Worm (Caenorhabditis elegans) whole organism, mixed stage, embryonic: ENCODE data around the gene F45D11.11.
"Not testable (repeated sequence)": the region's sequence is repeated elsewhere in the genome, so short reads cannot be mapped to it uniquely, and the experiment has no call there.

ENCODE experiments used
- M03D4.4 ChIP-seq: sonication (generic microtip); optimal IDR thresholded peaks from 2 replicates; lab custom pipeline; 2017; ENCODE audit warnings: mild to moderate bottlenecking, missing genetic modification characterization, missing compliant biosample characterization
- bed-3 ChIP-seq: fragments of 200-800 bp; sonication (Bioruptor generic); optimal IDR thresholded peaks from 3 replicates; lab custom pipeline; 2018; ENCODE audit warnings: mild to moderate bottlenecking, missing genetic modification characterization, moderate library complexity, missing compliant biosample characterization
- ceh-39 ChIP-seq: fragments of 150-350 bp; optimal IDR thresholded peaks from 2 replicates; lab custom pipeline; 2014; ENCODE audit warnings: missing biosample characterization, missing genetic modification characterization
- ceh-43 ChIP-seq: fragments of 200-800 bp; sonication (Bioruptor generic); optimal IDR thresholded peaks from 2 replicates; lab custom pipeline; 2018; ENCODE audit warnings: mild to moderate bottlenecking, missing genetic modification characterization, moderate library complexity, missing compliant biosample characterization
- ceh-83 ChIP-seq: fragments of 200-800 bp; sonication (Bioruptor generic); optimal IDR thresholded peaks from 2 replicates; lab custom pipeline; 2018; ENCODE audit warnings: mild to moderate bottlenecking, missing genetic modification characterization, missing compliant biosample characterization
- ces-1 ChIP-seq: fragments of 150-350 bp; optimal IDR thresholded peaks from 2 replicates; lab custom pipeline; 2014; ENCODE audit warnings: missing biosample characterization, missing genetic modification reagents, missing genetic modification characterization
- cnd-1 ChIP-seq: fragments of 200-800 bp; sonication (Bioruptor generic); optimal IDR thresholded peaks from 2 replicates; lab custom pipeline; 2018; ENCODE audit warnings: mild to moderate bottlenecking, missing genetic modification characterization, missing compliant biosample characterization
- drap-1 ChIP-seq: fragments of 200-800 bp; sonication (Bioruptor generic); optimal IDR thresholded peaks from 3 replicates; lab custom pipeline; 2018; ENCODE audit warnings: mild to moderate bottlenecking, missing genetic modification characterization, missing compliant biosample characterization
- elt-1 ChIP-seq: sonication (generic microtip); optimal IDR thresholded peaks from 2 replicates; lab custom pipeline; 2017; ENCODE audit warnings: missing genetic modification characterization, mild to moderate bottlenecking, missing compliant biosample characterization, antibody characterized with exemption, moderate library complexity, borderline replicate concordance; ENCODE audit not compliant: insufficient read depth
- flh-1 ChIP-seq: fragments of 200-800 bp; sonication (Bioruptor generic); optimal IDR thresholded peaks from 2 replicates; lab custom pipeline; 2018; ENCODE audit warnings: mild to moderate bottlenecking, missing genetic modification characterization, moderate library complexity, missing compliant biosample characterization
- ham-2 ChIP-seq: fragments of 200-800 bp; sonication (Bioruptor generic); optimal IDR thresholded peaks from 2 replicates; lab custom pipeline; 2018; ENCODE audit warnings: mild to moderate bottlenecking, missing genetic modification characterization, missing compliant biosample characterization
- hlh-1 ChIP-seq: fragments of 150-350 bp; optimal IDR thresholded peaks from 2 replicates; lab custom pipeline; 2014; ENCODE audit warnings: missing biosample characterization, missing genetic modification reagents, missing genetic modification characterization
- lin-32 ChIP-seq: fragments of 200-800 bp; sonication (Bioruptor generic); optimal IDR thresholded peaks from 2 replicates; lab custom pipeline; 2018; ENCODE audit warnings: mild to moderate bottlenecking, missing genetic modification characterization, missing compliant biosample characterization
- lsy-2 ChIP-seq: fragments of 150-350 bp; optimal IDR thresholded peaks from 2 replicates; lab custom pipeline; 2014; ENCODE audit warnings: missing biosample characterization, missing genetic modification characterization
- mab-5 ChIP-seq: fragments of 150-350 bp; optimal IDR thresholded peaks from 2 replicates; lab custom pipeline; 2014; ENCODE audit warnings: missing biosample characterization, missing genetic modification characterization
- mep-1 ChIP-seq: fragments of 150-350 bp; optimal IDR thresholded peaks from 2 replicates; lab custom pipeline; 2017; ENCODE audit warnings: missing biosample characterization, missing genetic modification reagents, missing genetic modification characterization, inconsistent platforms
- mls-2 ChIP-seq: sonication (generic microtip); optimal IDR thresholded peaks from 2 replicates; lab custom pipeline; 2016; ENCODE audit warnings: mild to moderate bottlenecking, missing genetic modification characterization, moderate library complexity, missing compliant biosample characterization
- nhr-2 ChIP-seq: fragments of 150-350 bp; optimal IDR thresholded peaks from 2 replicates; lab custom pipeline; 2014; ENCODE audit warnings: missing biosample characterization, missing genetic modification characterization
- nhr-237 ChIP-seq: fragments of 150-350 bp; optimal IDR thresholded peaks from 2 replicates; lab custom pipeline; 2014; ENCODE audit warnings: missing biosample characterization, missing genetic modification characterization
- nhr-28 ChIP-seq: fragments of 150-350 bp; optimal IDR thresholded peaks from 2 replicates; lab custom pipeline; 2014; ENCODE audit warnings: missing biosample characterization, missing genetic modification characterization
- nhr-76 ChIP-seq: sonication (generic microtip); optimal IDR thresholded peaks from 2 replicates; lab custom pipeline; 2017; ENCODE audit warnings: missing biosample characterization, missing genetic modification characterization
- pha-4 ChIP-seq: fragments of 150-350 bp; optimal IDR thresholded peaks from 2 replicates; lab custom pipeline; 2018; ENCODE audit warnings: missing biosample characterization, missing genetic modification reagents, missing genetic modification characterization
- sem-2 ChIP-seq: fragments of 200-800 bp; sonication (Bioruptor generic); optimal IDR thresholded peaks from 2 replicates; lab custom pipeline; 2018; ENCODE audit warnings: mild to moderate bottlenecking, missing genetic modification characterization, missing compliant biosample characterization
- snpc-4 ChIP-seq: fragments of 150-350 bp; optimal IDR thresholded peaks from 2 replicates; lab custom pipeline; 2014; ENCODE audit warnings: missing biosample characterization, missing genetic modification characterization
- sptf-1 ChIP-seq: sonication (generic microtip); optimal IDR thresholded peaks from 2 replicates; lab custom pipeline; 2017; ENCODE audit warnings: mild to moderate bottlenecking, missing genetic modification characterization, moderate library complexity, missing compliant biosample characterization
- tbx-8 ChIP-seq: fragments of 200-800 bp; sonication (Bioruptor generic); optimal IDR thresholded peaks from 2 replicates; lab custom pipeline; 2018; ENCODE audit warnings: mild to moderate bottlenecking, missing genetic modification characterization, moderate library complexity, missing compliant biosample characterization
- unc-120 ChIP-seq: sonication (generic microtip); optimal IDR thresholded peaks from 2 replicates; lab custom pipeline; 2017; ENCODE audit warnings: missing genetic modification characterization, missing compliant biosample characterization; ENCODE audit not compliant: poor library complexity, severe bottlenecking
- unc-39 ChIP-seq: fragments of 150-350 bp; optimal IDR thresholded peaks from 2 replicates; lab custom pipeline; 2014; ENCODE audit warnings: missing biosample characterization, missing genetic modification characterization
- ztf-11 ChIP-seq: fragments of 150-350 bp; optimal IDR thresholded peaks from 2 replicates; lab custom pipeline; 2014; ENCODE audit warnings: missing biosample characterization, missing genetic modification characterization

The F45D11.11 gene

DNA sequence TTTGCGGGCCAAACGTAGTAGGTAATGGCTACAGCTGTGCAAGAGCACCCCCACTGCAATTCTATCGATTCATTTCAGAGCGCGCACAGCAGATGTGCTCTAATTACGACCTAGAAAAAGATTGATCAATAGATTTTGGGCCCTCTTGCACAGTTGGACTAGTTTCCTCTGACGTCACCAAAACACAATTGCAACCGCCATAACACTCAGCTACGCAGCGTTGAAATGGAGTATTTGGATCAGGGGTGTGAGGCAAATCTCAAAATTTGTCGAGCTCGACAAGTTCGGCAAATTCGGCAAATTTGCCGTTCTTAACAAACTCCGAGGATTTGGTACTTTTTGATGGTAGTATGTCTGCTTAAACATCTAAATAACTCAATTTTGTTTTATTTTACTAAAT, 29.1 kb downstream of the F45D11.11 start, which contains the start of gene fbxc-18:
fbxc-18 (minus strand) TSS at position 101 of the 400 bp plus-strand sequence.
- TF ChIP-seq unc-39 (tag; lab: Kevin White, UChicago); nhr-28 (tag; lab: Kevin White, UChicago); ceh-43 (GFP tag; lab: Kevin White, UChicago): not testable (repeated sequence)

DNA sequence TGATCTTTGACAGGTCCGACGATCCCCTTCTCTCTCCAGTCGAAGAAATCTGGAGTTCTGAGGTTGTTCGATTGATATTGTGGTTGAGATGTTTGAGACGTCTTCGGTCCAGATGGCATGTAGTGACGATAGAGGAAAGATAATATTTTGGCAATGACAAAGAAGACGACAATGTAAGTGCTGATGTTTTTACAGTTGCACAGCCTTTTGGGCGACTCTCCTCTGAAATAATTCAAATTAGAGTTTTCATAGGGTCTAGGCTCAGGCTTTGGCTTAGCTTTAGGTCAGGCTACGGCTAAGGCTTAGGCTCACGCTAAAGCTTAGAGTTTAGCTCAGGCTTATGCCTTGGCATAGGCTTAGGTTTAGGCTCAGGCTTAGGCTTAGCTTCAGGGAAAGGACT, 34.1 kb downstream of the F45D11.11 start, which contains the start of gene C32B5.13:
C32B5.13 (minus strand) TSS at position 101 of the 400 bp plus-strand sequence.
- TF ChIP-seq lin-32 (GFP tag; lab: Kevin White, UChicago), result no peak
- no peak for TF ChIP-seq bed-3
- TF ChIP-seq pha-4 (tag; lab: Kevin White, UChicago), result no peak
- no peak for TF ChIP-seq nhr-237 (tag; lab: Kevin White, UChicago)
- TF ChIP-seq nhr-76 (tag; lab: Kevin White, UChicago), result no peak
- TF ChIP-seq unc-39 (tag; lab: Kevin White, UChicago), result no peak
- no peak for TF ChIP-seq ham-2 (GFP tag; lab: Kevin White, UChicago)
- no peak for TF ChIP-seq sptf-1 (tag; lab: Kevin White, UChicago)
- TF ChIP-seq M03D4.4 (tag; lab: Kevin White, UChicago), result no peak
- no peak for TF ChIP-seq nhr-28 (tag; lab: Kevin White, UChicago)
- TF ChIP-seq ces-1 (GFP tag; lab: Kevin White, UChicago), result no peak
- no peak for TF ChIP-seq lsy-2 (tag; lab: Kevin White, UChicago)
- TF ChIP-seq mep-1 (tag; lab: Kevin White, UChicago), result no peak
- no peak for TF ChIP-seq snpc-4 (tag; lab: Kevin White, UChicago)
- no peak for TF ChIP-seq sem-2 (GFP tag; lab: Kevin White, UChicago)
- no peak for TF ChIP-seq ceh-83
- TF ChIP-seq, all 35 proteins: peak for 0

DNA sequence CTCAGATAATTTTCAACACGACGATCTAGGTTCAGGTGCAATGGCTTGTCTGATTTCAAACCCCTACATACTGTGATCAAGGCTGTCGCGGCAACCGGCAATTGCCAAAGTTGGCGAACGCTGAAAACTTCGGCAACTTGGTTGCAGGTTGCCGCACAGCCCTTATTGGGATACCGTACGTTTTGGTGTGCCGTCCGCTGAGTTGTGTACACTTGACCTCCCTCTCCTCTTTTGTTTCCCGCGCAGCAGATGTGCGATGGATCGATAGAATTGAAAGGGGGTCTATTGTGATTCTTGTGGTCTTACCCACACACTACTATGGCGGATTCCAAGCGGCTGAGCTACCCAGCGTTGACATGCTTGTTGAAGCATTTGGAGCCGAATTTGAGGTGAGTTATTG, 35.8 kb downstream of the F45D11.11 start, which contains the start of the genes C32B5.18 and C32B5.7:
C32B5.18 (plus strand) TSS at position 301 of the 400 bp plus-strand sequence.
C32B5.7 (plus strand) TSS at position 311 of the 400 bp plus-strand sequence.
- TF ChIP-seq nhr-2 (tag; lab: Kevin White, UChicago) (peak; percentile 13), ceh-39 (peak; percentile 20), cnd-1 (peak; percentile 35), nhr-237 (tag; lab: Kevin White, UChicago) (no peak), ceh-83 (no peak)

DNA sequence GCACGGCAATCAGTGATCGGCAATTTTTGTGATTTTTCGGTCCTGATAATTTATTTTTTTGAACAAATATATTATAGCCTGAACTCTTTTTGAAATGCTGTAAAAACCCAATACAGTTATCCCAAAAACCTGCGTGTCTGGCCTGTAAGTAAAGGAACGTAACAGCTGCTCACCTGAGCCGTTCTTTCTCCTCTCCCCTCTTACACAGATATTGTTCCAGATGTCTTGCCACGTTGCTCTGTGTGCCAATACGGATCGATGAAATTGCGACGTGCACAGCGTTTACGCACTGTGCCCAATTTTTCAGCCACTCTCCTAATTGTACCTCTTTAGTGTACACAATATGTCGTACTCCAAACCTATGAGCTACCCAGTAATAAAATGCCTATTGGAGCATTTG, 37.4 kb downstream of the F45D11.11 start, which contains the start of gene sdz-4:
sdz-4 (plus strand) TSS at position 301 of the 400 bp plus-strand sequence.
- TF ChIP-seq drap-1 (no peak), lsy-2 (tag; lab: Kevin White, UChicago) (no peak), hlh-1 (tag; lab: Kevin White, UChicago) (no peak)

DNA sequence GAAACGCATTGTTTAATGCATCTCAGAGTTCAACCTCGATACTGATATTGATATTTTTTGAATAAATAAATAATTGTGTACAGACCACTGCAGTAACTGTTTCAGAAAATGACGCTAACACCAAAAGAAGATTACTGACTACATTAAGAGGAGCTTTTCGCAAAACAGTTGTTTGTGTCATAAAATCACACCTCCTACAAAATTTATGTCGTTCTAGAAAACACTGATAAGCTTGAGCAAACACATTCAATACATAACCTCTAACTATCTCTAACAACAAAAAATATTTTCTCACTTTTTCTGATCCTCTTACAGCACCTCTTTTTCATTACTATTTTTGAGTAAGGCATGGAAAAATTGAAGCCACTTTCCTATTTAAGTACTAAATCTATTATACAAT, 41.4 kb downstream of the F45D11.11 start, which contains the start of gene fbxc-7:
fbxc-7 (plus strand) TSS at position 301 of the 400 bp plus-strand sequence.
- TF ChIP-seq sptf-1 (tag; lab: Kevin White, UChicago); mab-5; unc-39 (tag; lab: Kevin White, UChicago): not testable (repeated sequence)

DNA sequence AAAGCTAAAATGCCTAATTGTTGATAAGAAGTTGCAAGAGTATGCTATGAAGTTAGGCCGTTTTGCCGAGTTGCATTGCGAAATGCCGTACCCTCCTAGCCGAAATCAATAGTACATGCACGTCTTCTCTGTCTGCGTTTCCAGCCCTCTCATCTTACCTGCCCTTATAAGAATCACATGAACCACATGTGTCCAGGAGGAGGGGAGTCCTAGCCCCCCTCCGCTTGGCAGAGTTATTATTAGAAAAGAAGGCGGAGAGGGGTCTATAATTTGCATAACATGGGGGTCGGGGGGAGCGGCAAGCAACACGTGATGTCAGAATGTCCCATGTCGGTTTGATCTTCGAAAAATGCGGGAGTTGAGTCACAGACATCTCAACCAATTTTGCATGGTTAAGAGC, 43.0 kb downstream of the F45D11.11 start:
- TF ChIP-seq ceh-83 (no peak), nhr-237 (tag; lab: Kevin White, UChicago) (no peak), cnd-1 (no peak), ztf-11 (tag; lab: Kevin White, UChicago) (no peak), unc-39 (tag; lab: Kevin White, UChicago) (no peak), pha-4 (tag; lab: Kevin White, UChicago) (no peak), flh-1 (GFP tag; lab: Kevin White, UChicago) (no peak), lsy-2 (tag; lab: Kevin White, UChicago) (no peak), ceh-39 (no peak), nhr-2 (tag; lab: Kevin White, UChicago) (no peak), tbx-8 (GFP tag; lab: Kevin White, UChicago) (no peak), nhr-76 (tag; lab: Kevin White, UChicago) (no peak), mab-5 (no peak), mls-2 (tag; lab: Kevin White, UChicago) (no peak), snpc-4 (tag; lab: Kevin White, UChicago) (no peak), unc-120 (no peak), ceh-43 (GFP tag; lab: Kevin White, UChicago) (no peak), elt-1 (no peak), sem-2 (GFP tag; lab: Kevin White, UChicago) (no peak), mep-1 (tag; lab: Kevin White, UChicago) (no peak)
